Worm (Caenorhabditis elegans) whole organism, mixed stage, embryonic: Measurements from ENCODE around the gene sea-2.

ENCODE experiments used
- M03D4.4 ChIP-seq: sonication (generic microtip); optimal IDR thresholded peaks from 2 replicates; lab custom pipeline; 2017; ENCODE audit warnings: mild to moderate bottlenecking, missing genetic modification characterization, missing compliant biosample characterization
- bed-3 ChIP-seq: fragments of 200-800 bp; sonication (Bioruptor generic); optimal IDR thresholded peaks from 3 replicates; lab custom pipeline; 2018; ENCODE audit warnings: mild to moderate bottlenecking, missing genetic modification characterization, moderate library complexity, missing compliant biosample characterization
- ceh-39 ChIP-seq: fragments of 150-350 bp; optimal IDR thresholded peaks from 2 replicates; lab custom pipeline; 2014; ENCODE audit warnings: missing biosample characterization, missing genetic modification characterization
- ceh-43 ChIP-seq: fragments of 200-800 bp; sonication (Bioruptor generic); optimal IDR thresholded peaks from 2 replicates; lab custom pipeline; 2018; ENCODE audit warnings: mild to moderate bottlenecking, missing genetic modification characterization, moderate library complexity, missing compliant biosample characterization
- ceh-83 ChIP-seq: fragments of 200-800 bp; sonication (Bioruptor generic); optimal IDR thresholded peaks from 2 replicates; lab custom pipeline; 2018; ENCODE audit warnings: mild to moderate bottlenecking, missing genetic modification characterization, missing compliant biosample characterization
- ces-1 ChIP-seq: fragments of 150-350 bp; optimal IDR thresholded peaks from 2 replicates; lab custom pipeline; 2014; ENCODE audit warnings: missing biosample characterization, missing genetic modification reagents, missing genetic modification characterization
- cnd-1 ChIP-seq: fragments of 200-800 bp; sonication (Bioruptor generic); optimal IDR thresholded peaks from 2 replicates; lab custom pipeline; 2018; ENCODE audit warnings: mild to moderate bottlenecking, missing genetic modification characterization, missing compliant biosample characterization
- drap-1 ChIP-seq: fragments of 200-800 bp; sonication (Bioruptor generic); optimal IDR thresholded peaks from 3 replicates; lab custom pipeline; 2018; ENCODE audit warnings: mild to moderate bottlenecking, missing genetic modification characterization, missing compliant biosample characterization
- elt-1 ChIP-seq: sonication (generic microtip); optimal IDR thresholded peaks from 2 replicates; lab custom pipeline; 2017; ENCODE audit warnings: missing genetic modification characterization, mild to moderate bottlenecking, missing compliant biosample characterization, antibody characterized with exemption, moderate library complexity, borderline replicate concordance; ENCODE audit not compliant: insufficient read depth
- elt-3 ChIP-seq: fragments of 150-350 bp; optimal IDR thresholded peaks from 2 replicates; lab custom pipeline; 2014; ENCODE audit warnings: missing biosample characterization, missing genetic modification characterization
- flh-1 ChIP-seq: fragments of 200-800 bp; sonication (Bioruptor generic); optimal IDR thresholded peaks from 2 replicates; lab custom pipeline; 2018; ENCODE audit warnings: mild to moderate bottlenecking, missing genetic modification characterization, moderate library complexity, missing compliant biosample characterization
- ham-2 ChIP-seq: fragments of 200-800 bp; sonication (Bioruptor generic); optimal IDR thresholded peaks from 2 replicates; lab custom pipeline; 2018; ENCODE audit warnings: mild to moderate bottlenecking, missing genetic modification characterization, missing compliant biosample characterization
- hlh-1 ChIP-seq: fragments of 150-350 bp; optimal IDR thresholded peaks from 2 replicates; lab custom pipeline; 2014; ENCODE audit warnings: missing biosample characterization, missing genetic modification reagents, missing genetic modification characterization
- lin-13 ChIP-seq: fragments of 150-350 bp; optimal IDR thresholded peaks from 2 replicates; lab custom pipeline; 2014; ENCODE audit warnings: missing biosample characterization, missing genetic modification characterization
- lin-32 ChIP-seq: fragments of 200-800 bp; sonication (Bioruptor generic); optimal IDR thresholded peaks from 2 replicates; lab custom pipeline; 2018; ENCODE audit warnings: mild to moderate bottlenecking, missing genetic modification characterization, missing compliant biosample characterization
- lsy-2 ChIP-seq: fragments of 150-350 bp; optimal IDR thresholded peaks from 2 replicates; lab custom pipeline; 2014; ENCODE audit warnings: missing biosample characterization, missing genetic modification characterization
- mab-5 ChIP-seq: fragments of 150-350 bp; optimal IDR thresholded peaks from 2 replicates; lab custom pipeline; 2014; ENCODE audit warnings: missing biosample characterization, missing genetic modification characterization
- mep-1 ChIP-seq: fragments of 150-350 bp; optimal IDR thresholded peaks from 2 replicates; lab custom pipeline; 2017; ENCODE audit warnings: missing biosample characterization, missing genetic modification reagents, missing genetic modification characterization, inconsistent platforms
- mls-2 ChIP-seq: sonication (generic microtip); optimal IDR thresholded peaks from 2 replicates; lab custom pipeline; 2016; ENCODE audit warnings: mild to moderate bottlenecking, missing genetic modification characterization, moderate library complexity, missing compliant biosample characterization
- nhr-12 ChIP-seq: fragments of 150-350 bp; optimal IDR thresholded peaks from 2 replicates; lab custom pipeline; 2014; ENCODE audit warnings: missing biosample characterization, missing genetic modification characterization
- nhr-2 ChIP-seq: fragments of 150-350 bp; optimal IDR thresholded peaks from 2 replicates; lab custom pipeline; 2014; ENCODE audit warnings: missing biosample characterization, missing genetic modification characterization
- nhr-237 ChIP-seq: fragments of 150-350 bp; optimal IDR thresholded peaks from 2 replicates; lab custom pipeline; 2014; ENCODE audit warnings: missing biosample characterization, missing genetic modification characterization
- nhr-28 ChIP-seq: fragments of 150-350 bp; optimal IDR thresholded peaks from 2 replicates; lab custom pipeline; 2014; ENCODE audit warnings: missing biosample characterization, missing genetic modification characterization
- nhr-76 ChIP-seq: sonication (generic microtip); optimal IDR thresholded peaks from 2 replicates; lab custom pipeline; 2017; ENCODE audit warnings: missing biosample characterization, missing genetic modification characterization
- pha-4 ChIP-seq: fragments of 150-350 bp; optimal IDR thresholded peaks from 2 replicates; lab custom pipeline; 2018; ENCODE audit warnings: missing biosample characterization, missing genetic modification reagents, missing genetic modification characterization
- sem-2 ChIP-seq: fragments of 200-800 bp; sonication (Bioruptor generic); optimal IDR thresholded peaks from 2 replicates; lab custom pipeline; 2018; ENCODE audit warnings: mild to moderate bottlenecking, missing genetic modification characterization, missing compliant biosample characterization
- snpc-4 ChIP-seq: fragments of 150-350 bp; optimal IDR thresholded peaks from 2 replicates; lab custom pipeline; 2014; ENCODE audit warnings: missing biosample characterization, missing genetic modification characterization
- sptf-1 ChIP-seq: sonication (generic microtip); optimal IDR thresholded peaks from 2 replicates; lab custom pipeline; 2017; ENCODE audit warnings: mild to moderate bottlenecking, missing genetic modification characterization, moderate library complexity, missing compliant biosample characterization
- tbx-8 ChIP-seq: fragments of 200-800 bp; sonication (Bioruptor generic); optimal IDR thresholded peaks from 2 replicates; lab custom pipeline; 2018; ENCODE audit warnings: mild to moderate bottlenecking, missing genetic modification characterization, moderate library complexity, missing compliant biosample characterization
- unc-120 ChIP-seq: sonication (generic microtip); optimal IDR thresholded peaks from 2 replicates; lab custom pipeline; 2017; ENCODE audit warnings: missing genetic modification characterization, missing compliant biosample characterization; ENCODE audit not compliant: poor library complexity, severe bottlenecking
- unc-39 ChIP-seq: fragments of 150-350 bp; optimal IDR thresholded peaks from 2 replicates; lab custom pipeline; 2014; ENCODE audit warnings: missing biosample characterization, missing genetic modification characterization
- unc-62 ChIP-seq: fragments of 150-350 bp; optimal IDR thresholded peaks from 2 replicates; lab custom pipeline; 2014; ENCODE audit warnings: missing biosample characterization, missing genetic modification reagents, missing genetic modification characterization
- zip-8 ChIP-seq: fragments of 150-350 bp; optimal IDR thresholded peaks from 2 replicates; lab custom pipeline; 2014; ENCODE audit warnings: missing biosample characterization, missing genetic modification characterization
- ztf-11 ChIP-seq: fragments of 150-350 bp; optimal IDR thresholded peaks from 2 replicates; lab custom pipeline; 2014; ENCODE audit warnings: missing biosample characterization, missing genetic modification characterization

Gene sea-2

DNA sequence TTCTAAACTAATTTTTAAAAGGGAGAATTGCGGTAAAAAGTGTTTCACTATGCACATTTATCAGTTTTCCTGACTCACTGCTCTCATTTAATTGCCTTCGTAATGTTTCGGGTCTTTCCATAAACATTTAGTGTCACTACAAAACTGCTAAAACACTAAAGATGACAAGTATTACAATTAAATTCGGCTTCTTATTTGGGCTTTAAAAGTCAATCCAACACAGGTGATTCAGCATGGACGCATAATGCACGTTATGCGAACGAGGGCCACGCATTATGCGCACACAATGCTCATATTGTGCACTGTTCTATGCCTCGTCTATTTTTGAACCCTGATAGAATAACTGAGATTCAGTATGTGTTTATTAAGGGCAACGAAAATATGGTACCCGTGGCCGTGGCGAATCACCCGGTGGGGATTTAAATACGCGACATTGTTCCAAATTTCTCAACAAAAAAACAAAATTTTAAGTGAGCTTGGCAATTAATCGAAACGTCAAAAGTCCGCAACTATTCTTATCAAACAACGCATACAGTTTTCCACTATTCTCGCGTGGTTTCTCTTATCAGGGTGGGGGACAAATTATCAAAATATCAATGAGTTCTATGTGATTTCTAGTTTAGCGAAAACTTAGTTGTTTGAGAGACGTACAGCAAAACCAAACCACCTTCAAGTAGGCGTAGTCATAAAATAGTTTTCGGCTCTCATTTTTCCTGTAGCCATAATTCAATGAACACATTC lies 39.6 kb downstream of the sea-2 start, which contains the start of gene Y14H12A.2:
Gene Y14H12A.2 (minus strand): TSS at position 51 of the 741 bp plus-strand sequence.
- TF ChIP-seq tbx-8 (GFP tag; lab: Kevin White, UChicago) (no peak), pha-4 (tag; lab: Kevin White, UChicago) (no peak), elt-3 (no peak), flh-1 (no peak), cnd-1 (tag; lab: Kevin White, UChicago) (no peak), mep-1 (tag; lab: Kevin White, UChicago) (no peak), hlh-1 (no peak), lsy-2 (no peak), ztf-11 (tag; lab: Kevin White, UChicago) (no peak), nhr-237 (no peak), bed-3 (GFP tag; lab: Kevin White, UChicago) (no peak), ham-2 (no peak), unc-62 (GFP tag; lab: Kevin White, UChicago) (no peak), unc-39 (no peak), lin-32 (GFP tag; lab: Kevin White, UChicago) (no peak), drap-1 (GFP tag; lab: Kevin White, UChicago) (no peak)
- TF ChIP-seq, all 35 proteins: peak for 0

DNA sequence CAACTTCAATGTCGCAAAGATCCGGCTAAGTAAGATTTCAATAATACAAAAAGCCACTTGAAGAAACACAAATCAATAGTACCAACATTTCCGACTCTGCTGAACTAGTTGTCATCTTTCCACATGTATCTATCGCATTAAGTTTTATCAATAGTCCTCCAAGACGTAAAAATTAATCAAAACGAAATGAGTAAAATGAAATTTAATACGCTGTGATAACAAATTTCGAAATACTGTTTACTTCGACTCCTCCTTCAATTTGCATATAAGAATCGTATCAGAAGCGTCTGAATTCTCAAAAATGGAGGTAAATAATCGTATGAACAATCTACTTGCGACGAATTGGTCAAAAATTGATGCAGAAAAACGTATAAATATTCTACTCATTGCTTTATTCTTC lies 40.5 kb downstream of the sea-2 start:
- TF ChIP-seq unc-39 (no peak), tbx-8 (GFP tag; lab: Kevin White, UChicago) (no peak), ceh-43 (GFP tag; lab: Kevin White, UChicago) (no peak), ztf-11 (tag; lab: Kevin White, UChicago) (no peak), cnd-1 (tag; lab: Kevin White, UChicago) (no peak), sem-2 (GFP tag; lab: Kevin White, UChicago) (no peak), nhr-237 (no peak), sptf-1 (tag; lab: Kevin White, UChicago) (no peak), ceh-39 (tag; lab: Kevin White, UChicago) (no peak), nhr-2 (no peak), bed-3 (GFP tag; lab: Kevin White, UChicago) (no peak), mab-5 (tag; lab: Kevin White, UChicago) (no peak), unc-120 (tag; lab: Kevin White, UChicago) (no peak), M03D4.4 (no peak), nhr-76 (tag; lab: Kevin White, UChicago) (no peak), nhr-28 (tag; lab: Kevin White, UChicago) (no peak), ceh-83 (GFP tag; lab: Kevin White, UChicago) (no peak), elt-1 (tag; lab: Kevin White, UChicago) (no peak), ham-2 (no peak)
- TF ChIP-seq, all 35 proteins: peak for 0

DNA sequence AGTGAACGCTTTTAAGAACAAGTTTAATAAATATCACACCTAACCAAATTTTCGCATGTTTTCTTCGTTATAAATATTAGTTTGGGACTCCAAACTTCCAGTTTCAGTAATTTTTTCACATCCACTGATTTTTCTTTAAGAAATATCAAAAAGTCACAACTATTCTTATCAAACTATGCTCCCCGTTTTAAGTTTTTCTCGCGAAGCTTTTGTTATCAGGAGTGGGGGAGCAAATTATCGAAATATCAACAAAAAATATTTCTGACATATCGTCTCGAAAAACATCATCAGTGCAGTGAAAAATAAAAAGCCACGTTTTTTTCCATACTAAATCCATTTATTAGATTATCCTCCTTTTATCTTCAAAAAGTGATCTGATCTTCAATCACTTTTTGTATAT lies 41.9 kb downstream of the sea-2 start:
- TF ChIP-seq nhr-76 (tag; lab: Kevin White, UChicago) (no peak), ceh-39 (tag; lab: Kevin White, UChicago) (no peak), nhr-237 (no peak), zip-8 (tag; lab: Kevin White, UChicago) (no peak), ceh-83 (GFP tag; lab: Kevin White, UChicago) (no peak), nhr-28 (tag; lab: Kevin White, UChicago) (no peak), lin-32 (GFP tag; lab: Kevin White, UChicago) (no peak), lsy-2 (no peak), snpc-4 (tag; lab: Kevin White, UChicago) (no peak), unc-39 (no peak), ces-1 (no peak), ham-2 (no peak), lin-13 (tag; lab: Kevin White, UChicago) (no peak)

DNA sequence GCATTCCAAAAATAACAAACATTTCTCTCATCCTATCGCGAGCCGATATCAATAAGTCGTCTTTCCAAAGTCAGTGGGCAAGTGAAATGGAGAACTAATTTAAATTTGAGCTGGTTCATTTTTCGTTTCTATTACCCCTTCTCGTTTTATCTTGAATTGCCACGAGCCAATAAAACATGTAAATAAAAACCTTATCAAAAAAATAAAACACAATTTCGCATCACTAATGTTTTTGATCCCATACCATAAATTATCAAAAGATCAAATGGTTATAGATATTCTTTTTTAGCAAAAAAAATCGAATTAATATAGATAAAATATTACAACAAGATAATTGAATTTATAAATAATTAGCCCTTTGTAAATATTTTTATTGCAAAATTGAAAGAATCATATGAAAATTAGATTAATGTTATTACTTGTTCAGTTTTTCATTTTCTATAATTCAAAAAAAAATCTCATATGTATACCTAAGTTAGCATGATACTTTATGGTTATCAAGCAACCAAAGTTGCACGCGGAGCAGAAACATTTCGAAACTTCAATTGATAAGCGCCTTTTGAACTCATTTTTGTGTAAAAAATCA lies 42.6 kb downstream of the sea-2 start, which contains the start of gene Y14H12A.1:
Gene Y14H12A.1 (plus strand): TSS at position 536 of the 586 bp plus-strand sequence.
- TF ChIP-seq ceh-83 (GFP tag; lab: Kevin White, UChicago) (no peak), ces-1 (no peak), flh-1 (no peak), drap-1 (GFP tag; lab: Kevin White, UChicago) (no peak), lin-13 (tag; lab: Kevin White, UChicago) (no peak), snpc-4 (tag; lab: Kevin White, UChicago) (no peak), nhr-12 (no peak), sem-2 (GFP tag; lab: Kevin White, UChicago) (no peak), nhr-2 (no peak), nhr-237 (no peak), mls-2 (tag; lab: Kevin White, UChicago) (no peak)
